Fruit fly (Drosophila melanogaster): ENCODE data around the gene nero.

nero gene

dm6 chr3R:31776583-31777362 is 29.4 kb upstream of the nero start, which contains the start of the genes CG2126 and faf (continued):
- TF ChIP-seq esg (GFP tag; conservative IDR thresholded peaks at IDR 0.05) (peak; percentile 50), Bteb2 (GFP tag; optimal IDR thresholded peaks at IDR 0.05) (peak; percentile 41), CG11093 (GFP tag; IDR thresholded peaks at IDR 0.05) (peak; percentile 62; the same call in 2 of the 3 replicates), CG1602 (GFP tag; optimal IDR thresholded peaks at IDR 0.05) (peak; percentile 72), CG13296 (GFP tag; optimal IDR thresholded peaks at IDR 0.05) (peak; percentile 76), CG3065 (GFP tag; optimal IDR thresholded peaks at IDR 0.05) (peak; percentile 21), Lhr (GFP tag; optimal IDR thresholded peaks at IDR 0.05) (peak; percentile 38), Chrac-16 (GFP tag; optimal IDR thresholded peaks at IDR 0.05) (peak; percentile 74), Awh (GFP tag; IDR thresholded peaks at IDR 0.05) (0 out of 2 replicates have a peak, but pooled peaks have one; percentile 48), CG5953 (GFP tag; IDR thresholded peaks at IDR 0.05) (0 out of 2 replicates have a peak, but pooled peaks have one; percentile 29), Blimp-1 (GFP tag; optimal IDR thresholded peaks at IDR 0.05) (peak; percentile 78), Atf3 (GFP tag; optimal IDR thresholded peaks at IDR 0.05) (peak; percentile 3), sqz (GFP tag; optimal IDR thresholded peaks at IDR 0.05) (no peak), CoRest (tag; optimal IDR thresholded peaks at IDR 0.05) (peak; percentile 86), CG30020 (tag; optimal IDR thresholded peaks at IDR 0.05) (peak; percentile 65), CG6854 (GFP tag; optimal IDR thresholded peaks at IDR 0.05) (peak; percentile 14), CG18476 (GFP tag; optimal IDR thresholded peaks at IDR 0.05) (peak; percentile 40), NC2β (GFP tag; optimal IDR thresholded peaks at IDR 0.05) (peak; percentile 49), Vsx1 (GFP tag; optimal IDR thresholded peaks at IDR 0.05) (no peak), CG11247 (GFP tag; IDR thresholded peaks at IDR 0.05) (peak; percentile 73), toy (GFP tag; IDR thresholded peaks at IDR 0.05) (no peak), CG8924 (tag; optimal IDR thresholded peaks at IDR 0.05) (peak; percentile 90), Meics (GFP tag; optimal IDR thresholded peaks at IDR 0.05) (peak; percentile 74), Six4 (GFP tag; optimal IDR thresholded peaks at IDR 0.05) (peak; percentile 70), HLHmδ (GFP tag; optimal IDR thresholded peaks at IDR 0.05) (no peak), wor (GFP tag; IDR thresholded peaks at IDR 0.05) (peak; percentile 41; the same call in 1 of the 2 replicates), run (tag; optimal IDR thresholded peaks at IDR 0.05) (no peak), CG17912 (GFP tag; optimal IDR thresholded peaks at IDR 0.05) (peak; percentile 42), CG8089 (GFP tag; optimal IDR thresholded peaks at IDR 0.05) (peak; percentile 21), Dp (GFP tag; optimal IDR thresholded peaks at IDR 0.05) (peak; percentile 44), stwl (tag; optimal IDR thresholded peaks at IDR 0.05) (peak; percentile 40), hbn (GFP tag; IDR thresholded peaks at IDR 0.05; ENCODE audit: partially characterized antibody) (no peak; the same call in 1 of the 2 replicates), HLH3B (GFP tag; IDR thresholded peaks at IDR 0.05) (peak; percentile 60; the same call in 1 of the 2 replicates), grau (tag; optimal IDR thresholded peaks at IDR 0.05) (peak; percentile 79), br (optimal IDR thresholded peaks at IDR 0.05) (no peak), CG15514 (GFP tag; optimal IDR thresholded peaks at IDR 0.05) (peak; percentile 99), CG1603 (tag; optimal IDR thresholded peaks at IDR 0.05) (no peak), fd3F (GFP tag; optimal IDR thresholded peaks at IDR 0.05) (peak; percentile 78), dm (GFP tag; optimal IDR thresholded peaks at IDR 0.05) (peak; percentile 11), CG17385 (GFP tag; optimal IDR thresholded peaks at IDR 0.05) (peak; percentile 77), CG8944 (GFP tag; optimal IDR thresholded peaks at IDR 0.05) (peak; percentile 31), CG4707 (GFP tag; optimal IDR thresholded peaks at IDR 0.05) (no peak), CG7357 (GFP tag; IDR thresholded peaks at IDR 0.05) (peak; percentile 47; the same call in 1 of the 3 replicates), gcm2 (GFP tag; optimal IDR thresholded peaks at IDR 0.05) (no peak), sc (optimal IDR thresholded peaks at IDR 0.05) (no peak), sc (GFP tag; optimal IDR thresholded peaks at IDR 0.05) (peak; percentile 36), Jarid2 (GFP tag; optimal IDR thresholded peaks at IDR 0.05) (no peak), Dip3 (GFP tag; optimal IDR thresholded peaks at IDR 0.05) (peak; percentile 61), CG7745 (tag; optimal IDR thresholded peaks at IDR 0.05) (no peak)
